Worm (Caenorhabditis elegans) whole organism, young adult: Measurements from ENCODE around the gene dhps-1.

Source experiments
- B0035.1 ChIP-seq: sonication (generic microtip); optimal IDR thresholded peaks from 2 replicates; lab custom pipeline; 2016; ENCODE audit warnings: missing genetic modification characterization, mild to moderate bottlenecking, missing compliant biosample characterization, missing genotype, missing genetic modification reagents
- Y56A3A.18 ChIP-seq: fragments of 200-800 bp; sonication (Bioruptor generic); IDR thresholded peaks from 2 replicates; pipeline ENCODE4 v1.3.6; 2022; ENCODE audit warnings: missing genetic modification reagents, missing genetic modification characterization, missing compliant biosample characterization
- aptf-3 ChIP-seq: fragments of 200-800 bp; sonication (Bioruptor generic); IDR thresholded peaks from 2 replicates; pipeline ENCODE4 v1.3.6; 2022; ENCODE audit warnings: missing genetic modification characterization, missing compliant biosample characterization
- atf-7 ChIP-seq: sonication (generic microtip); optimal IDR thresholded peaks from 2 replicates; lab custom pipeline; 2017; ENCODE audit warnings: mild to moderate bottlenecking, missing genetic modification characterization, missing compliant biosample characterization
- attf-6 ChIP-seq: fragments of 200-800 bp; sonication (Bioruptor generic); IDR thresholded peaks from 2 replicates; pipeline ENCODE4 v1.3.6; 2022; ENCODE audit warnings: missing genetic modification reagents, missing genetic modification characterization, missing compliant biosample characterization
- gei-17 ChIP-seq: fragments of 200-800 bp; sonication (Bioruptor generic); optimal IDR thresholded peaks from 2 replicates; lab custom pipeline; 2018; ENCODE audit warnings: mild to moderate bottlenecking, missing genetic modification characterization, missing compliant biosample characterization
- madf-10 ChIP-seq: sonication (generic microtip); optimal IDR thresholded peaks from 2 replicates; lab custom pipeline; 2016; ENCODE audit warnings: mild to moderate bottlenecking, missing genetic modification characterization, missing compliant biosample characterization

- TF ChIP-seq madf-10 (tag; lab: Kevin White, UChicago): no peak
- TF ChIP-seq atf-7 (tag; lab: Kevin White, UChicago): no peak
- TF ChIP-seq Y56A3A.18 (GFP tag; lab: Robert Waterston, UW): no peak
- TF ChIP-seq attf-6 (GFP tag; lab: Robert Waterston, UW): no peak
- no peak for TF ChIP-seq aptf-3 (GFP tag; lab: Robert Waterston, UW)
- no peak for TF ChIP-seq B0035.1 (tag; lab: Kevin White, UChicago)
- no peak for TF ChIP-seq gei-17 (GFP tag; lab: Kevin White, UChicago)
Measured at ce11 chrII:11952963-11953362, 39.8 kb upstream of the dhps-1 start.
